Worm (Caenorhabditis elegans): ENCODE results near the gene Y59H11AM.1.

Gene Y59H11AM.1

ce11 chrIV:8528345-8528744, 42.9 kb upstream of the Y59H11AM.1 start (continued):
- TF ChIP-seq mdl-1 (tag; optimal IDR thresholded peaks at IDR 0.05) (peak; percentile 5 to 85), hmg-1.1 (GFP tag; IDR thresholded peaks at IDR 0.05) (no peak), lir-3 (tag; optimal IDR thresholded peaks at IDR 0.05) (no peak), nhr-237 (tag; optimal IDR thresholded peaks at IDR 0.05) (no peak), cey-2 (tag; optimal IDR thresholded peaks at IDR 0.05; ENCODE audit: borderline replicate concordance, insufficient read depth) (peak; percentile 81), sdz-12 (GFP tag; optimal IDR thresholded peaks at IDR 0.05) (no peak), ceh-32 (tag; optimal IDR thresholded peaks at IDR 0.05; ENCODE audit: poor library complexity) (no peak), Y105C5A.15 (GFP tag; IDR thresholded peaks at IDR 0.05) (no peak), hlh-30 (tag; optimal IDR thresholded peaks at IDR 0.05; ENCODE audit: insufficient read depth) (peak; percentile 76), snpc-4 (tag; optimal IDR thresholded peaks at IDR 0.05) (no peak), mep-1 (tag; optimal IDR thresholded peaks at IDR 0.05) (peak; percentile 37), daf-19 (GFP tag; conservative IDR thresholded peaks at IDR 0.05) (no peak), rbr-2 (tag; optimal IDR thresholded peaks at IDR 0.05) (no peak), php-3 (GFP tag; IDR thresholded peaks at IDR 0.05) (peak; percentile 83), aha-1 (tag) (peak; percentile 92), ces-1 (GFP tag; optimal IDR thresholded peaks at IDR 0.05) (no peak), hif-1 (tag; optimal IDR thresholded peaks at IDR 0.05) (peak in 1 of 2 experiments; percentile 34), duxl-1 (tag; optimal IDR thresholded peaks at IDR 0.05; ENCODE audit: poor library complexity) (peak; percentile 1), fos-1 (tag; optimal IDR thresholded peaks at IDR 0.05) (no peak), jun-1 (tag; optimal IDR thresholded peaks at IDR 0.05) (peak; percentile 8), unc-130 (GFP tag; optimal IDR thresholded peaks at IDR 0.05) (no peak), mes-2 (tag; optimal IDR thresholded peaks at IDR 0.05; ENCODE audit: poor library complexity, severe bottlenecking) (peak; percentile 25), nhr-77 (tag; optimal IDR thresholded peaks at IDR 0.05) (peak; percentile 27), daf-12 (tag; optimal IDR thresholded peaks at IDR 0.05) (no peak), dve-1 (tag; optimal IDR thresholded peaks at IDR 0.05; ENCODE audit: insufficient read depth) (peak; percentile 94), ama-1 (optimal IDR thresholded peaks at IDR 0.05) (peak; percentile 11), nhr-6 (tag; optimal IDR thresholded peaks at IDR 0.05) (no peak), nhr-102 (tag; optimal IDR thresholded peaks at IDR 0.05) (peak; percentile 38), zag-1 (tag; optimal IDR thresholded peaks at IDR 0.05) (no peak)

DNA sequence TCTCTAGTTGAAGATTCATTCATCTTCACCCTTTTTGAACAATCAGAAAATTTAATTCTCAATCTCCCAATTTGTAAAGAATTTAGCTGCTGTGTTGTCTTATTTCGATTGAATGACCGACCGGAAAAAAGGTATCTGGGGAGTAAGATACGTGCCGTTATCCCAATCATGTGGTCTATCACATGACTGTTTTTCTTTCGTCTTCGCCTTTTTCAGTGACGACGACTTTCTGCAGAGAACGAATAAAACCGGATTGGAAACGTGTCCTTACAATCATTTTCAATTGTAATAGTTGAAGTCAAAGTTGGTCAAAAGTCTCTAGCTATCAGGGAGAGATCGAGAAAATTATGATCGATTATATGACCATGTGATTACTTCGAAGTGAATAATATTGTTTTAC, 42.2 kb upstream of the Y59H11AM.1 start:
- TF ChIP-seq zfp-3 (GFP tag; conservative IDR thresholded peaks at IDR 0.05) (0 out of 2 replicates have a peak, but pooled peaks have one; percentile 14), dmd-6 (GFP tag; IDR thresholded peaks at IDR 0.05) (peak; percentile 69), rbr-2 (tag; optimal IDR thresholded peaks at IDR 0.05) (peak; percentile 6), nhr-25 (tag; optimal IDR thresholded peaks at IDR 0.05; ENCODE audit: borderline replicate concordance, insufficient read depth) (peak; percentile 18), daf-12 (tag; optimal IDR thresholded peaks at IDR 0.05) (no peak), nhr-48 (tag; optimal IDR thresholded peaks at IDR 0.05) (peak; percentile 83), hif-1 (tag; optimal IDR thresholded peaks at IDR 0.05) (peak; percentile 28 to 67), ceh-62 (tag; optimal IDR thresholded peaks at IDR 0.05) (no peak), mdt-29 (GFP tag; IDR thresholded peaks at IDR 0.05) (peak; percentile 34; the same call in 1 of the 2 replicates), hlh-11 (tag; optimal IDR thresholded peaks at IDR 0.05) (peak; percentile 74), pha-4 (GFP tag; IDR thresholded peaks at IDR 0.05) (no peak), pha-4 (tag; optimal IDR thresholded peaks at IDR 0.05) (no peak), vab-7 (GFP tag; IDR thresholded peaks at IDR 0.05) (no peak), T26A8.4 (GFP tag; IDR thresholded peaks at IDR 0.05) (no peak), mes-2 (tag; optimal IDR thresholded peaks at IDR 0.05; ENCODE audit: poor library complexity, severe bottlenecking) (peak; percentile 33), nhr-28 (tag; optimal IDR thresholded peaks at IDR 0.05) (peak; percentile 75), ceh-20 (GFP tag; IDR thresholded peaks at IDR 0.05) (peak; percentile 20; the same call in 1 of the 2 replicates), arid-1 (GFP tag; conservative IDR thresholded peaks at IDR 0.05) (no peak), lsy-2 (tag; optimal IDR thresholded peaks at IDR 0.05) (peak in 1 of 2 experiments; percentile 56), mdl-1 (tag; optimal IDR thresholded peaks at IDR 0.05) (peak in 1 of 2 experiments; percentile 63), hlh-30 (tag; optimal IDR thresholded peaks at IDR 0.05; ENCODE audit: insufficient read depth) (peak; percentile 82), mep-1 (tag; optimal IDR thresholded peaks at IDR 0.05) (peak; percentile 43), ctbp-1 (GFP tag; IDR thresholded peaks at IDR 0.05) (0 out of 2 replicates have a peak, but pooled peaks have one; percentile 8), aha-1 (tag) (peak; percentile 94), cey-2 (tag; optimal IDR thresholded peaks at IDR 0.05; ENCODE audit: borderline replicate concordance, insufficient read depth) (peak; percentile 55), mxl-3 (GFP tag; optimal IDR thresholded peaks at IDR 0.05) (peak; percentile 43)

Measured in whole organism, L4 larva.